Fruit fly (Drosophila melanogaster): ENCODE results near the gene Atg1.

The Atg1 gene

DNA sequence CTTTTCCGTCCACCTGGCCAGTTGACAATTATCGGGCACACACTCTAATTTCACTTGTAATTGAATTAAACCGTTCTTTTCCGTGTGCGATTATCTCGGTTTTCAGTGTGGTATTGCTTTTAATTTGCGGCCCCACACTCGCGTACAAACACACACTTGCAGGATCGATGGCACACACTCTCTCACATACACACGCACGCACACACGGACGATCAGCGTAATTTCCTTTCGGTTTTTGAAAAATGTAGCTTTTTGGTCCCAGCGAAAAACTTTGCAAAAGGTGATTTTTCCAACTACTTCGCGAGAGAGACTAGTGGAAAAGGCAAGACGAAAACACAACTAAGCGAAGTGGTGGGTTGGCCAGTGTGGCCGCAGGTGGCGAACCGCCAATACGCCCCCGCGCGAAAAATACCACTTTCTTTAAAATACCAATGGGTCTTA is at the start of gene Atg1 (continued):
- TF ChIP-seq ase (GFP tag; IDR thresholded peaks at IDR 0.05) (no peak), unc-4 (GFP tag; IDR thresholded peaks at IDR 0.05; ENCODE audit: partially characterized antibody) (no peak), Atf3 (GFP tag; optimal IDR thresholded peaks at IDR 0.05) (no peak), CG7271 (tag; optimal IDR thresholded peaks at IDR 0.05) (no peak), CG1792 (GFP tag; optimal IDR thresholded peaks at IDR 0.05) (no peak), CG8388 (GFP tag; optimal IDR thresholded peaks at IDR 0.05) (no peak), insv (GFP tag; optimal IDR thresholded peaks at IDR 0.05) (peak in 1 of 2 experiments; percentile 19), ttk (GFP tag; IDR thresholded peaks at IDR 0.05) (no peak), dan (GFP tag; IDR thresholded peaks at IDR 0.05) (no peak), Side (GFP tag; optimal IDR thresholded peaks at IDR 0.05) (peak; percentile 38), Eip74EF (GFP tag; optimal IDR thresholded peaks at IDR 0.05) (peak in 1 of 2 experiments; percentile 18), CG8765 (GFP tag; IDR thresholded peaks at IDR 0.05) (no peak), CG7556 (GFP tag; optimal IDR thresholded peaks at IDR 0.05) (no peak), crp (GFP tag; optimal IDR thresholded peaks at IDR 0.05) (no peak), Opbp (GFP tag; IDR thresholded peaks at IDR 0.05; ENCODE audit: partially characterized antibody) (no peak), CG9817 (tag; optimal IDR thresholded peaks at IDR 0.05) (no peak), CG10267 (tag; optimal IDR thresholded peaks at IDR 0.05) (peak; percentile 7), Med (GFP tag) (peak; percentile 85), NfI (GFP tag; optimal IDR thresholded peaks at IDR 0.05) (no peak), ro (GFP tag; IDR thresholded peaks at IDR 0.05) (no peak), CG2129 (GFP tag; IDR thresholded peaks at IDR 0.05; ENCODE audit: partially characterized antibody) (no peak), ewg (GFP tag; optimal IDR thresholded peaks at IDR 0.05) (no peak), Xrp1 (GFP tag; IDR thresholded peaks at IDR 0.05) (no peak), TFAM (GFP tag; optimal IDR thresholded peaks at IDR 0.05) (no peak), ato (GFP tag; IDR thresholded peaks at IDR 0.05; ENCODE audit: partially characterized antibody) (no peak), lab (GFP tag; optimal IDR thresholded peaks at IDR 0.05) (peak; percentile 31), zf30C (GFP tag; optimal IDR thresholded peaks at IDR 0.05) (peak; percentile 10), Hsf (GFP tag; optimal IDR thresholded peaks at IDR 0.05) (no peak), dpn (GFP tag; optimal IDR thresholded peaks at IDR 0.05) (no peak), grn (GFP tag; optimal IDR thresholded peaks at IDR 0.05) (peak; percentile 13), pum (GFP tag; optimal IDR thresholded peaks at IDR 0.05) (no peak), E2f1 (GFP tag; IDR thresholded peaks at IDR 0.05) (no peak), odd (GFP tag; optimal IDR thresholded peaks at IDR 0.05) (no peak), sr (GFP tag; IDR thresholded peaks at IDR 0.05) (peak; percentile 88), org-1 (GFP tag; optimal IDR thresholded peaks at IDR 0.05) (no peak), Asciz (GFP tag; optimal IDR thresholded peaks at IDR 0.05) (no peak), ci (GFP tag; IDR thresholded peaks at IDR 0.05) (peak; percentile 33; the same call in 1 of the 3 replicates), CG1832 (GFP tag; optimal IDR thresholded peaks at IDR 0.05) (no peak), br (optimal IDR thresholded peaks at IDR 0.05) (no peak), CG42726 (GFP tag; IDR thresholded peaks at IDR 0.05; ENCODE audit: partially characterized antibody) (peak; percentile 53; the same call in 1 of the 2 replicates), CG30020 (tag; optimal IDR thresholded peaks at IDR 0.05) (no peak), CG10543 (GFP tag; optimal IDR thresholded peaks at IDR 0.05) (no peak), Sox100B (GFP tag; optimal IDR thresholded peaks at IDR 0.05) (no peak), tx (GFP tag; optimal IDR thresholded peaks at IDR 0.05) (no peak), gsb (GFP tag; IDR thresholded peaks at IDR 0.05) (no peak), hbn (GFP tag; IDR thresholded peaks at IDR 0.05; ENCODE audit: partially characterized antibody) (no peak), lbe (GFP tag; optimal IDR thresholded peaks at IDR 0.05) (no peak), Dek (tag; optimal IDR thresholded peaks at IDR 0.05) (peak; percentile 2), gce (GFP tag; IDR thresholded peaks at IDR 0.05) (no peak), CG3847 (GFP tag; IDR thresholded peaks at IDR 0.05) (peak; percentile 33; the same call in 1 of the 2 replicates), Ptx1 (GFP tag; IDR thresholded peaks at IDR 0.05) (no peak)

All from whole organism, embryonic.